Fruit fly (Drosophila melanogaster) whole organism, prepupa: ENCODE measurements around the gene Mur2B.

Source experiments
- Blimp-1 ChIP-seq: fragments of 200-800 bp; sonication (Bioruptor generic); optimal IDR thresholded peaks from 3 replicates; lab custom pipeline; 2017; ENCODE audit warnings: missing biosample characterization, missing genetic modification characterization, mild to moderate bottlenecking, moderate library complexity, missing genetic modification reagents
- CG10669 ChIP-seq: fragments of 200-800 bp; sonication (Bioruptor generic); optimal IDR thresholded peaks from 3 replicates; lab custom pipeline; 2018; ENCODE audit warnings: missing biosample characterization, mild to moderate bottlenecking, missing genetic modification characterization, moderate library complexity
- CG11294 ChIP-seq: fragments of 200-800 bp; sonication (Bioruptor generic); IDR thresholded peaks from 2 replicates; pipeline ENCODE4 v1.3.6; 2022; ENCODE audit warnings: missing biosample characterization, missing genetic modification characterization
- CG11762 ChIP-seq: fragments of 200-800 bp; sonication (Bioruptor generic); optimal IDR thresholded peaks from 3 replicates; lab custom pipeline; 2016; ENCODE audit warnings: missing biosample characterization, missing genetic modification characterization; ENCODE audit not compliant: insufficient read depth
- CG11902 ChIP-seq: fragments of 200-800 bp; sonication (Bioruptor generic); optimal IDR thresholded peaks from 3 replicates; lab custom pipeline; 2016; ENCODE audit warnings: missing biosample characterization, missing genetic modification characterization
- CG1621 ChIP-seq: fragments of 200-800 bp; sonication (Bioruptor generic); optimal IDR thresholded peaks from 3 replicates; lab custom pipeline; 2018; ENCODE audit warnings: missing biosample characterization, mild to moderate bottlenecking, missing genetic modification characterization
- CG3032 ChIP-seq: fragments of 200-800 bp; optimal IDR thresholded peaks from 2 replicates; lab custom pipeline; 2019; ENCODE audit warnings: missing biosample characterization, mild to moderate bottlenecking, missing genetic modification characterization, moderate library complexity
- CG31627 ChIP-seq: fragments of 200-800 bp; sonication (Bioruptor generic); optimal IDR thresholded peaks from 3 replicates; lab custom pipeline; 2016; ENCODE audit warnings: missing biosample characterization, missing genetic modification characterization
- CG34406 ChIP-seq: fragments of 200-800 bp; sonication (Bioruptor generic); optimal IDR thresholded peaks from 3 replicates; lab custom pipeline; 2016; ENCODE audit warnings: missing biosample characterization, missing genetic modification characterization
- CG3919 ChIP-seq: fragments of 200-800 bp; sonication (Bioruptor generic); optimal IDR thresholded peaks from 3 replicates; lab custom pipeline; 2016; ENCODE audit warnings: missing biosample characterization, missing genetic modification characterization
- CG4318 ChIP-seq: fragments of 200-800 bp; sonication (Bioruptor generic); optimal IDR thresholded peaks from 3 replicates; lab custom pipeline; 2017; ENCODE audit warnings: missing biosample characterization, mild to moderate bottlenecking, missing genetic modification characterization
- CG6163 ChIP-seq: fragments of 200-800 bp; sonication (Bioruptor generic); IDR thresholded peaks from 3 replicates; pipeline ENCODE4 v1.3.6; 2022; ENCODE audit warnings: missing biosample characterization, missing genetic modification characterization
- CG6276 ChIP-seq: fragments of 200-800 bp; sonication (Bioruptor generic); optimal IDR thresholded peaks from 2 replicates; lab custom pipeline; 2017; ENCODE audit warnings: missing biosample characterization, mild to moderate bottlenecking, missing genetic modification characterization
- CG6792 ChIP-seq: fragments of 200-800 bp; sonication (Bioruptor generic); optimal IDR thresholded peaks from 3 replicates; lab custom pipeline; 2016; ENCODE audit warnings: missing biosample characterization, missing genetic modification characterization
- CG6808 ChIP-seq: fragments of 200-800 bp; sonication (Bioruptor generic); optimal IDR thresholded peaks from 3 replicates; lab custom pipeline; 2017; ENCODE audit warnings: missing biosample characterization, missing genetic modification characterization, mild to moderate bottlenecking, moderate library complexity, missing genetic modification reagents
- CG6854 ChIP-seq: fragments of 200-800 bp; sonication (Bioruptor generic); optimal IDR thresholded peaks from 2 replicates; lab custom pipeline; 2017; ENCODE audit warnings: missing biosample characterization, mild to moderate bottlenecking, missing genetic modification characterization
- CG7368 ChIP-seq: fragments of 200-800 bp; sonication (Bioruptor generic); optimal IDR thresholded peaks from 3 replicates; lab custom pipeline; 2016; ENCODE audit warnings: missing biosample characterization, missing genetic modification characterization
- CG9139 ChIP-seq: fragments of 200-800 bp; sonication (Bioruptor generic); optimal IDR thresholded peaks from 3 replicates; lab custom pipeline; 2017; ENCODE audit warnings: missing biosample characterization, mild to moderate bottlenecking, missing genetic modification characterization
- Eip75B ChIP-seq: fragments of 200-800 bp; sonication (Bioruptor generic); optimal IDR thresholded peaks from 3 replicates; lab custom pipeline; 2016; ENCODE audit warnings: missing biosample characterization, missing genetic modification characterization
- Eip78C ChIP-seq: fragments of 200-800 bp; sonication (Bioruptor generic); peaks from one replicate; lab custom pipeline; 2016; ENCODE audit warnings: missing biosample characterization, missing genetic modification characterization
- Eip93F ChIP-seq: fragments of 200-800 bp; sonication (Bioruptor generic); optimal IDR thresholded peaks from 2 replicates; lab custom pipeline; 2016; ENCODE audit warnings: missing biosample characterization, mild to moderate bottlenecking, missing genetic modification characterization
- Ets21C ChIP-seq: fragments of 200-800 bp; sonication (Bioruptor generic); optimal IDR thresholded peaks from 3 replicates; lab custom pipeline; 2016; ENCODE audit warnings: missing biosample characterization, missing genetic modification characterization
- Ets96B ChIP-seq: fragments of 200-800 bp; optimal IDR thresholded peaks from 2 replicates; lab custom pipeline; 2019; ENCODE audit warnings: missing biosample characterization, mild to moderate bottlenecking, missing genetic modification characterization, moderate library complexity
- Gug ChIP-seq: fragments of 200-800 bp; sonication (Bioruptor generic); IDR thresholded peaks from 2 replicates; pipeline ENCODE4 v1.3.6; 2022; ENCODE audit warnings: missing biosample characterization, missing genetic modification characterization
- Hr38 ChIP-seq: sonication (Bioruptor generic); optimal IDR thresholded peaks from 2 replicates; lab custom pipeline; 2016; ENCODE audit warnings: missing biosample characterization, missing genetic modification characterization
- Hr4 ChIP-seq: fragments of 200-800 bp; sonication (Bioruptor generic); optimal IDR thresholded peaks from 3 replicates; lab custom pipeline; 2016; ENCODE audit warnings: missing biosample characterization, missing genetic modification characterization
- Lpt ChIP-seq: fragments of 200-800 bp; sonication (Bioruptor generic); optimal IDR thresholded peaks from 3 replicates; lab custom pipeline; 2016; ENCODE audit warnings: missing biosample characterization, missing genetic modification characterization
- Met ChIP-seq: fragments of 200-800 bp; sonication (Bioruptor generic); optimal IDR thresholded peaks from 3 replicates; lab custom pipeline; 2016; ENCODE audit warnings: missing biosample characterization, missing genetic modification characterization
- Smox ChIP-seq: fragments of 200-800 bp; sonication (Bioruptor generic); optimal IDR thresholded peaks from 3 replicates; lab custom pipeline; 2016; ENCODE audit warnings: missing biosample characterization, missing genetic modification characterization
- Sox102F ChIP-seq: fragments of 200-800 bp; sonication (Bioruptor generic); optimal IDR thresholded peaks from 2 replicates; lab custom pipeline; 2016; ENCODE audit warnings: missing biosample characterization, mild to moderate bottlenecking, missing genetic modification characterization
- Sox14 ChIP-seq: fragments of 200-800 bp; sonication (Bioruptor generic); optimal IDR thresholded peaks from 3 replicates; lab custom pipeline; 2016; ENCODE audit warnings: missing biosample characterization, missing genetic modification characterization
- Sox15 ChIP-seq: fragments of 200-800 bp; sonication (Bioruptor generic); optimal IDR thresholded peaks from 3 replicates; lab custom pipeline; 2016; ENCODE audit warnings: missing biosample characterization, missing genetic modification characterization
- achi ChIP-seq: fragments of 200-800 bp; sonication (Bioruptor generic); optimal IDR thresholded peaks from 3 replicates; lab custom pipeline; 2016; ENCODE audit warnings: missing biosample characterization, missing genetic modification characterization
- dsx ChIP-seq: fragments of 200-800 bp; optimal IDR thresholded peaks from 3 replicates; lab custom pipeline; 2019; ENCODE audit warnings: missing biosample characterization, mild to moderate bottlenecking, missing genetic modification characterization, moderate library complexity; ENCODE audit not compliant: poor library complexity, severe bottlenecking
- eg ChIP-seq: fragments of 200-800 bp; sonication (Bioruptor generic); IDR thresholded peaks from 3 replicates; pipeline ENCODE4 v1.3.6; 2022; ENCODE audit warnings: missing biosample characterization, missing genetic modification characterization
- esn ChIP-seq: fragments of 200-800 bp; sonication (Bioruptor generic); optimal IDR thresholded peaks from 2 replicates; lab custom pipeline; 2016; ENCODE audit warnings: missing biosample characterization, mild to moderate bottlenecking, missing genetic modification characterization, moderate library complexity
- net ChIP-seq: fragments of 200-800 bp; sonication (Bioruptor generic); optimal IDR thresholded peaks from 3 replicates; lab custom pipeline; 2016; ENCODE audit warnings: missing biosample characterization, missing genetic modification characterization
- pdm3 ChIP-seq: fragments of 200-800 bp; sonication (Bioruptor generic); optimal IDR thresholded peaks from 3 replicates; lab custom pipeline; 2016; ENCODE audit warnings: missing biosample characterization, missing genetic modification characterization
- salr ChIP-seq, 2 experiments: fragments of 200-800 bp; sonication (Bioruptor generic); optimal IDR thresholded peaks; 3 replicates each; lab custom pipeline; 2016 to 2018; ENCODE audit warnings: missing biosample characterization in 2 of 2, missing genetic modification characterization in 2 of 2, mild to moderate bottlenecking in 1 of 2
- spab ChIP-seq: fragments of 200-800 bp; sonication (Bioruptor generic); optimal IDR thresholded peaks from 2 replicates; lab custom pipeline; 2017; ENCODE audit warnings: missing biosample characterization, mild to moderate bottlenecking, missing genetic modification characterization, missing genetic modification reagents
- ss ChIP-seq, 2 experiments: fragments of 200-800 bp; sonication (Bioruptor generic); optimal IDR thresholded peaks; 2 replicates in 1 of 2; 3 replicates in 1 of 2; lab custom pipeline; 2017 to 2018; ENCODE audit warnings: mild to moderate bottlenecking in 2 of 2, missing biosample characterization in 2 of 2, missing genetic modification characterization in 2 of 2, moderate library complexity in 1 of 2
- svp ChIP-seq: fragments of 200-800 bp; sonication (Bioruptor generic); peaks from one replicate; lab custom pipeline; 2016; ENCODE audit warnings: missing biosample characterization, missing genetic modification characterization
- topi ChIP-seq: fragments of 200-800 bp; sonication (Bioruptor generic); optimal IDR thresholded peaks from 3 replicates; lab custom pipeline; 2016; ENCODE audit warnings: missing biosample characterization, missing genetic modification characterization
- vri ChIP-seq: fragments of 200-800 bp; sonication (Bioruptor generic); optimal IDR thresholded peaks from 3 replicates; lab custom pipeline; 2016; ENCODE audit warnings: missing biosample characterization, mild to moderate bottlenecking, missing genetic modification characterization

Gene Mur2B

dm6 chrX:1613231-1613869 lies 55.2 kb downstream of the Mur2B start:
- TF ChIP-seq CG6792 (GFP tag; lab: Kevin White, UChicago), result no peak
- TF ChIP-seq CG6163 (GFP tag; lab: Robert Waterston, UW), result peak; percentile 32; the same call in 1 of the 3 replicates
- no peak for TF ChIP-seq CG11762
- TF ChIP-seq Sox14, result peak; percentile 19
- no peak for TF ChIP-seq net (GFP tag; lab: Kevin White, UChicago)
- TF ChIP-seq Ets96B (tag; lab: Kevin White, UChicago), result peak; percentile 5
- peak; percentile 5 for TF ChIP-seq CG34406 (GFP tag; lab: Kevin White, UChicago)
- no peak for TF ChIP-seq Gug
- TF ChIP-seq salr (GFP tag; optimal IDR thresholded peaks at IDR 0.05; lab: Kevin White, UChicago), result peak in 1 of 2 experiments; percentile 6
- TF ChIP-seq CG6808, result peak; percentile 40
- peak; percentile 14 for TF ChIP-seq CG3919 (GFP tag; lab: Kevin White, UChicago)
- no peak for TF ChIP-seq Ets21C
- TF ChIP-seq svp, result peak; percentile 82
- TF ChIP-seq CG11294 (GFP tag; lab: Robert Waterston, UW), result no peak
- TF ChIP-seq CG7368 (GFP tag; lab: Kevin White, UChicago), result peak; percentile 33
- TF ChIP-seq Met, result peak; percentile 21
- no peak for TF ChIP-seq CG4318 (GFP tag; lab: Kevin White, UChicago)
- TF ChIP-seq Eip78C, result peak; percentile 51
- TF ChIP-seq CG31627, result peak; percentile 8
- TF ChIP-seq Hr4 (GFP tag; lab: Kevin White, UChicago), result no peak
- no peak for TF ChIP-seq CG11902 (GFP tag; lab: Kevin White, UChicago)
- no peak for TF ChIP-seq vri (GFP tag; lab: Kevin White, UChicago)
- peak; percentile 44 for TF ChIP-seq CG6854 (GFP tag; lab: Kevin White, UChicago)
- peak; percentile 53 for TF ChIP-seq Eip75B (GFP tag; lab: Kevin White, UChicago)
- peak; percentile 49 for TF ChIP-seq Blimp-1
- TF ChIP-seq Lpt, result no peak
- peak; percentile 19 for TF ChIP-seq esn (GFP tag; lab: Kevin White, UChicago)
- peak; percentile 2 for TF ChIP-seq pdm3 (GFP tag; lab: Kevin White, UChicago)
- TF ChIP-seq Sox102F, result peak; percentile 53
- TF ChIP-seq CG1621 (tag; lab: Kevin White, UChicago), result peak; percentile 35
- peak; percentile 58 to 66 for TF ChIP-seq ss (GFP tag; optimal IDR thresholded peaks at IDR 0.05; lab: Kevin White, UChicago)
- peak; percentile 9 for TF ChIP-seq topi
- TF ChIP-seq dsx (GFP tag; lab: Kevin White, UChicago), result peak; percentile 52
- TF ChIP-seq CG3032 (tag; lab: Kevin White, UChicago), result peak; percentile 0
- TF ChIP-seq CG9139 (GFP tag; lab: Kevin White, UChicago), result peak; percentile 8
- TF ChIP-seq eg, result no peak
- peak; percentile 3 for TF ChIP-seq CG10669
- TF ChIP-seq Smox (GFP tag; lab: Kevin White, UChicago), result peak; percentile 12

DNA sequence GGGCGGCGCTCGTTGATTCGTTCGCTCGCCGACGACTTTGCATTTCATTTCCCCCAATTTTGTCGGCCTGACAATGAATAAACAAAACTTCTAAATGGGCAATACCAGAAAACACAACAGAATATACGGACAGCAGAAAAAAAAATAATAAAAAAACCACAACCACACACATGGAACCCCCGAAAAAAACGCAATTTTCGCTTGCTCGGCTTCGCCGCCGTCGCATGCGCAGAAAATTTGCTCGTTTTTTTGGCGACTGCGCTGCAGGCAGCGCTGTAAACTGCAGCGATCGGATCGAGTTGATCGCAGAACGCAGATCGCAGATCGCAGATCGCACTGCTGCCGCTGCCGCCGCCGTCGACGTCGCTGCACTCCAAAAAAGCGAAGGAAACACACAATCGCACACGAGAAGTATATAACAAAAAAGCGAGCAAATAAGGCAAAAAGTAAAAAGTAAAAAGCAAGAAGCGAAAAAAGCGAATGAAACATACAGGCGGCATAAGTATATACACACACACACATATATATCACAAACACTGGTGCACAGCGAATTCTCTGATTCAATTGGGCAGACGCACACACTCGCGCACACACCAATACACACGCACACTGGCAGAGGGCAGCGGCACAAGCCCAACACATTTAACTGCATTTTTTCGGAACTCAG lies 56.8 kb downstream of the Mur2B start:
- peak; percentile 81 for TF ChIP-seq Eip78C
- peak; percentile 24 for TF ChIP-seq Ets96B (tag; lab: Kevin White, UChicago)
- TF ChIP-seq CG6792 (GFP tag; lab: Kevin White, UChicago), result peak; percentile 35
- peak; percentile 35 for TF ChIP-seq topi
- TF ChIP-seq pdm3 (GFP tag; lab: Kevin White, UChicago), result no peak
- TF ChIP-seq CG3919 (GFP tag; lab: Kevin White, UChicago), result peak; percentile 11
- no peak for TF ChIP-seq Hr38 (GFP tag; lab: Kevin White, UChicago)
- TF ChIP-seq CG4318 (GFP tag; lab: Kevin White, UChicago), result no peak
- no peak for TF ChIP-seq CG11902 (GFP tag; lab: Kevin White, UChicago)
- peak; percentile 44 for TF ChIP-seq Sox102F
- TF ChIP-seq spab (GFP tag; lab: Kevin White, UChicago), result peak; percentile 7
- no peak for TF ChIP-seq CG6276 (GFP tag; lab: Kevin White, UChicago)
- peak; percentile 51 for TF ChIP-seq CG6808
- TF ChIP-seq CG6163 (GFP tag; lab: Robert Waterston, UW), result peak; percentile 59; the same call in 2 of the 3 replicates
- peak; percentile 59 for TF ChIP-seq Eip93F (GFP tag; lab: Kevin White, UChicago)
- TF ChIP-seq dsx (GFP tag; lab: Kevin White, UChicago), result peak; percentile 32
- peak; percentile 81 for TF ChIP-seq vri (GFP tag; lab: Kevin White, UChicago)
- TF ChIP-seq CG7368 (GFP tag; lab: Kevin White, UChicago), result peak; percentile 13
- peak; percentile 19 for TF ChIP-seq net (GFP tag; lab: Kevin White, UChicago)
- TF ChIP-seq achi, result peak; percentile 34
- TF ChIP-seq Blimp-1, result peak; percentile 37
- 0 out of 3 replicates have a peak, but pooled peaks have one; percentile 23 for TF ChIP-seq eg
- no peak for TF ChIP-seq Sox15 (GFP tag; lab: Kevin White, UChicago)
- TF ChIP-seq CG3032 (tag; lab: Kevin White, UChicago), result peak; percentile 7
- TF ChIP-seq esn (GFP tag; lab: Kevin White, UChicago), result peak; percentile 16
- peak; percentile 58 for TF ChIP-seq CG9139 (GFP tag; lab: Kevin White, UChicago)
- peak; percentile 34 for TF ChIP-seq CG10669
- no peak for TF ChIP-seq Gug
- TF ChIP-seq CG34406 (GFP tag; lab: Kevin White, UChicago), result peak; percentile 60
- TF ChIP-seq Smox (GFP tag; lab: Kevin White, UChicago), result peak; percentile 1
- no peak for TF ChIP-seq Sox14
